Worm (Caenorhabditis elegans): Measurements from ENCODE around the gene hhat-1.

ce11 chrII:14664647-14665518, 13.4 kb upstream of the hhat-1 start:
- TF ChIP-seq dao-5 (tag; optimal IDR thresholded peaks at IDR 0.05): no peak
- TF ChIP-seq him-1 (tag; optimal IDR thresholded peaks at IDR 0.05): no peak
